ENCODE assay signal across 5 worm cellular contexts in the genomic region with DNA sequence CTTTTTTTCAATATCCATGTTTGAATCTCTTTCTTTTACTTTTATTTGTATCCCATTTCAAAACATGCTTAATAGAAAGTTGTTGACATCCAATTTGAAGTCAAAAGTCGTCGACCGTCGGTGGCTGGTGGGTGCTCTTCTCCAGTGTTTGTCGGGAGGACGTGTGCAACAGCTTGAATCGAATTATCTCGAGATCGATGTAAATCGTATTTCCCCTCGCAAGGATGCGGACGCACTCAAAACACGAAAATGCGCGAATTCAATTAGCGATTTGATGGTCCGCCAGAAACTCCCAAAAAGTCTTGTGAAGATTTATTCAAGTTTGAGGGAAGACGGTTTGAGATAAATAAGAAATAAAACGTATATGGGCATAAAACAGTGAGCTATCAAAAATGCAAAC.
TF ChIP-seq lines count a peak whose summit lies in the region.

No protein-coding gene starts in this region.

TF ChIP-seq in whole organism, L1 larva, 84 proteins besides CTCF, POLR2A, EP300 and RAD21:
- TF ChIP-seq fkh-10 (GFP tag; optimal IDR thresholded peaks at IDR 0.05; lab: Kevin White, UChicago) = peak; percentile 72
- TF ChIP-seq ama-1 (optimal IDR thresholded peaks at IDR 0.05; lab: Kevin White, UChicago) = no peak
- TF ChIP-seq lin-14 (GFP tag; optimal IDR thresholded peaks at IDR 0.05; lab: Kevin White, UChicago) = peak; percentile 49
TF ChIP-seq in whole organism, L1 larva: peak in this region for 2.

TF ChIP-seq in whole organism, L3 larva, 47 proteins besides CTCF, POLR2A, EP300 and RAD21:
- no peak for TF ChIP-seq skn-1 (tag; optimal IDR thresholded peaks at IDR 0.05; lab: Kevin White, UChicago)
- TF ChIP-seq fkh-10 (GFP tag; optimal IDR thresholded peaks at IDR 0.05; lab: Kevin White, UChicago) = peak; percentile 15

TF ChIP-seq in whole organism, L4 larva, 104 proteins besides CTCF, POLR2A, EP300 and RAD21:
- TF ChIP-seq attf-4 (tag; optimal IDR thresholded peaks at IDR 0.05; lab: Kevin White, UChicago) (no peak), nhr-76 (tag; optimal IDR thresholded peaks at IDR 0.05; lab: Kevin White, UChicago) (no peak), cey-2 (tag; optimal IDR thresholded peaks at IDR 0.05; lab: Kevin White, UChicago; ENCODE audit: borderline replicate concordance, insufficient read depth) (no peak), egl-43 (GFP tag; IDR thresholded peaks at IDR 0.05; lab: Robert Waterston, UW) (no peak), daf-16 (GFP tag; optimal IDR thresholded peaks at IDR 0.05; lab: Kevin White, UChicago) (no peak), daf-16 (tag; optimal IDR thresholded peaks at IDR 0.05; lab: Kevin White, UChicago) (no peak), php-3 (GFP tag; IDR thresholded peaks at IDR 0.05; lab: Robert Waterston, UW) (no peak), pha-4 (GFP tag; IDR thresholded peaks at IDR 0.05; lab: Robert Waterston, UW) (no peak), pha-4 (tag; optimal IDR thresholded peaks at IDR 0.05; lab: Kevin White, UChicago) (no peak), ces-1 (GFP tag; optimal IDR thresholded peaks at IDR 0.05; lab: Kevin White, UChicago) (peak; percentile 84), aha-1 (tag; lab: Kevin White, UChicago) (peak; percentile 45)

TF ChIP-seq in whole organism, late embryonic, 69 proteins besides CTCF, POLR2A, EP300 and RAD21:
- TF ChIP-seq C38D4.7 (GFP tag; optimal IDR thresholded peaks at IDR 0.05; lab: Kevin White, UChicago) = no peak
- peak; percentile 11 for TF ChIP-seq fkh-10 (GFP tag; optimal IDR thresholded peaks at IDR 0.05; lab: Kevin White, UChicago)
- peak; percentile 99 for TF ChIP-seq unc-42 (tag; optimal IDR thresholded peaks at IDR 0.05; lab: Kevin White, UChicago)
- TF ChIP-seq nhr-11 (tag; optimal IDR thresholded peaks at IDR 0.05; lab: Kevin White, UChicago) = no peak
- TF ChIP-seq zip-5 (tag; optimal IDR thresholded peaks at IDR 0.05; lab: Kevin White, UChicago) = no peak
- TF ChIP-seq hlh-6 (tag; optimal IDR thresholded peaks at IDR 0.05; lab: Kevin White, UChicago) = no peak

TF ChIP-seq in whole organism, mixed stage, embryonic, 35 proteins besides CTCF, POLR2A, EP300 and RAD21:
- TF ChIP-seq blmp-1 (tag; optimal IDR thresholded peaks at IDR 0.05; lab: Kevin White, UChicago) = no peak
- peak; percentile 99 for TF ChIP-seq ces-1 (GFP tag; optimal IDR thresholded peaks at IDR 0.05; lab: Kevin White, UChicago)
